Fruit fly (Drosophila melanogaster): ENCODE results near the gene mthl6.
"Not testable (repeated sequence)": the region's sequence is repeated elsewhere in the genome, so short reads cannot be mapped to it uniquely, and the experiment has no call there.

The mthl6 gene

DNA sequence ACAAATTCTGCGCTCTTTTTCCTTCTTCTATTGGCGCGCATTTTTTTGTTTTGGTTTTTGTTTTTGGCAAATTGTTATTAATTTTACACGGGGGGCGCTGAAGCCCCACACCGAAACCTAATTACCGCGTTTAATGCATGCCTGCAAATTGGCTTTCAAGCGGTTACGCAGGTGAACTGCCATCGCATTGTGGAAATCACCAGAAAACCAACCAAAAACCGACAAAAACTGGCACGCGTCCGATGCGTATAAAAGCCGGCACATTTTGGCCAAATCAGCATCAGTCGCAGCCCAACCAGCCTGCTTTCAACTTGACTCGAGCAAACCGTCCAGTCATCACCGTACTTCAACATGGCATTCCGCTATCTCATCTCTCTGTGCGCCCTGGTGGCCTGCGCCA is 14.5 kb upstream of the mthl6 start, which contains the start of gene CG8541:
TSS of gene CG8541 (plus strand) at position 301 of the 400 bp plus-strand sequence.
- TF ChIP-seq usp (GFP tag; optimal IDR thresholded peaks at IDR 0.05) (no peak), Rel (GFP tag; optimal IDR thresholded peaks at IDR 0.05) (no peak), Rel (tag; optimal IDR thresholded peaks at IDR 0.05) (no peak), CG9705 (GFP tag; optimal IDR thresholded peaks at IDR 0.05) (no peak), Jra (GFP tag; optimal IDR thresholded peaks at IDR 0.05) (no peak), rgr (GFP tag; optimal IDR thresholded peaks at IDR 0.05) (no peak), CrebA (GFP tag; optimal IDR thresholded peaks at IDR 0.05; ENCODE audit: borderline replicate concordance) (no peak), sv (GFP tag; optimal IDR thresholded peaks at IDR 0.05) (no peak), Mio (GFP tag; optimal IDR thresholded peaks at IDR 0.05) (no peak)

DNA sequence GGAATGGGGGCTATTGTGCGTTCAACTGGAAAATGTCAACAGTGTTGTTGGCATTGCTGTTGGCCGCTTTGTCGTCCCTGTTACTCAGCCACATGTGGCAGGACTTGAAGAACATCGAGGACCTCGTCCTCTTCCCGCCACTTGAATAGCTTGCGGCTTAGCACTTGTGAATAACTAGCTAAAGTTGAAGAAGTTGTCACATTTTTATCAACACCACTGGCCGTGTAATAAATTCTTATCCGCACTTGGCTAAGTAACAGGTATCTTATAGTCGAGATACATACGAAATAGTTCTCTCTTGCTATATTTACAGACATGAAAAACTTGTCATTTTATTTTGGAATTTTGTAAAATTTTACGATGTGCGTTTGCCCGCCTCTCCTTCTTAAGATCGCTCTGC is 10.5 kb upstream of the mthl6 start, which contains the start of gene CG43292:
TSS of gene CG43292 (plus strand) at position 301 of the 400 bp plus-strand sequence.
- no peak for TF ChIP-seq sv (GFP tag; optimal IDR thresholded peaks at IDR 0.05)
- TF ChIP-seq tai (GFP tag; optimal IDR thresholded peaks at IDR 0.05) = no peak
- no peak for TF ChIP-seq CG9705 (GFP tag; optimal IDR thresholded peaks at IDR 0.05)

DNA sequence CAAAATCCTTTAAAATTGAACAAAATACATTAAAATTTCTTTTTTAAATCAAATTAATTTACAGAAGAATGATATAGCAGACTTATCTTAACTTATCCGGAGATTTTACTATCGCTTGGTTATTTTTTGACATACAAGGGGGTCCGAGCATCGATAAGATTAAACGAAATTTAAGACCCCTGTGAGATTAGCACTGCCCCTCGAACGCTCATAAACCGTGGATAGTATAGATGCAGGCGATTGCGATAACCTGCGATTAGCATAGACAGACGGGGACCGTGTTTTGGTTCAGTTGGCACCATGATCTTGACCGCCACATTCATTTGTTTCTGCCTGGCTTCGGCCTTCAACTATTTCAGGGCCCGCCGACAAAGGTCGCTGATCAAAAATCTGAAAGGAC is 5.8 kb downstream of the mthl6 start, which contains the start of gene Cyp316a1:
TSS of gene Cyp316a1 (plus strand) at position 301 of the 400 bp plus-strand sequence.
- TF ChIP-seq CrebA (GFP tag; optimal IDR thresholded peaks at IDR 0.05; ENCODE audit: borderline replicate concordance) (no peak), GATAd (GFP tag; optimal IDR thresholded peaks at IDR 0.05) (no peak), pan (optimal IDR thresholded peaks at IDR 0.05) (no peak)

DNA sequence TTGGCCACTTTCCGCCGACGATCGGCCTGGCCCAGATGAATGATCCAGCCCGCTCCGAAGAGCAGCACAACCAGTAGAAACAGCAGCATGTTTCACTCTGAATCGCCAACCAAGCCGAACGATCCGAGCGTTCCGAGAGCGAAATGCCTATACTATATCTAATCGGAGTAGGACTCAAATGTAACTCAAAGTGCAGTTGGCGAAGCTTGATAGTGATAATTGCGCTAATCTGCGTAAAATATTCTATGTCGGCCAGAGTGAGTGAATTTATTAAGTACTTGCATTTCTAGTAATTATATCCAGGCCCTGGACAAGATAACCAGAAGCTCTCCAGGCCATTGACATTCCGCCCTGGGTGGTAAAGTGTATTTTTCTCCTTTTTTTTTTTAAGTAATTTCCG is 10.3 kb downstream of the mthl6 start, which contains the start of gene Cyp4d8:
TSS of gene Cyp4d8 (minus strand) at position 101 of the 400 bp plus-strand sequence.
- no peak for TF ChIP-seq Myc (optimal IDR thresholded peaks at IDR 0.05)
- no peak for TF ChIP-seq lola (GFP tag; optimal IDR thresholded peaks at IDR 0.05)
- TF ChIP-seq woc (GFP tag; optimal IDR thresholded peaks at IDR 0.05) = no peak
- no peak for TF ChIP-seq N (GFP tag; optimal IDR thresholded peaks at IDR 0.05)
- TF ChIP-seq brk (GFP tag; optimal IDR thresholded peaks at IDR 0.05) = no peak
- no peak for TF ChIP-seq dmrt93B (GFP tag; optimal IDR thresholded peaks at IDR 0.05)
- TF ChIP-seq CG9705 (GFP tag; optimal IDR thresholded peaks at IDR 0.05) = no peak
- no peak for TF ChIP-seq Sp1 (GFP tag; optimal IDR thresholded peaks at IDR 0.05)
- no peak for TF ChIP-seq ey (GFP tag; optimal IDR thresholded peaks at IDR 0.05)
- TF ChIP-seq Abd-B (GFP tag; optimal IDR thresholded peaks at IDR 0.05) = no peak
- no peak for TF ChIP-seq Hnf4 (GFP tag; optimal IDR thresholded peaks at IDR 0.05)
- no peak for TF ChIP-seq foxo (GFP tag; optimal IDR thresholded peaks at IDR 0.05)
- TF ChIP-seq psq (GFP tag; optimal IDR thresholded peaks at IDR 0.05) = no peak
- TF ChIP-seq Vsx2 (GFP tag; optimal IDR thresholded peaks at IDR 0.05; ENCODE audit: partially characterized antibody) = no peak
- no peak for TF ChIP-seq dl (GFP tag; optimal IDR thresholded peaks at IDR 0.05; ENCODE audit: insufficient read depth in 1 of 2, partially characterized antibody in 2 of 2)
- no peak for TF ChIP-seq jim (GFP tag; optimal IDR thresholded peaks at IDR 0.05)

DNA sequence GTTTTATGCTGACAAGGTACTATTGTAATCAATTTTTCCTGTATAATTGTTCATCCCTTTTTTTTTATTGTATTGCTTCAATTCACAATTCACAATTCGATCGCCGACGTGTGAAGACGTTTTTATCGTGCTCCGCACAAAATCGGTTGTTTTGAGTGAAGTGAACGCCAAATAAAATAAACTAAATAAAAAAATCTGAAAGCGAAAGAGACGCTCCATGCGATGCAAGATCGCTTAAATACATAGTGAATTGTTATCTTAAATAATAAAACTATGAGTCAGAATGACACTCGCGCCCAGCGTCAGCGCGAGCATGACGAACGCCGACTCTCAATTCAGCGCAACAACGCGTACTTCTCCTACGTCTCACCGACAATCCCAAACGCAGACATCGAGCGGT is 13.0 kb downstream of the mthl6 start, which contains the start of gene CG8539:
TSS of gene CG8539 (minus strand) at position 101 of the 400 bp plus-strand sequence.
- not testable (repeated sequence) for TF ChIP-seq Dfd (GFP tag; optimal IDR thresholded peaks at IDR 0.05); Hnf4 (GFP tag; optimal IDR thresholded peaks at IDR 0.05); dsf (GFP tag; optimal IDR thresholded peaks at IDR 0.05; ENCODE audit: borderline replicate concordance)

DNA sequence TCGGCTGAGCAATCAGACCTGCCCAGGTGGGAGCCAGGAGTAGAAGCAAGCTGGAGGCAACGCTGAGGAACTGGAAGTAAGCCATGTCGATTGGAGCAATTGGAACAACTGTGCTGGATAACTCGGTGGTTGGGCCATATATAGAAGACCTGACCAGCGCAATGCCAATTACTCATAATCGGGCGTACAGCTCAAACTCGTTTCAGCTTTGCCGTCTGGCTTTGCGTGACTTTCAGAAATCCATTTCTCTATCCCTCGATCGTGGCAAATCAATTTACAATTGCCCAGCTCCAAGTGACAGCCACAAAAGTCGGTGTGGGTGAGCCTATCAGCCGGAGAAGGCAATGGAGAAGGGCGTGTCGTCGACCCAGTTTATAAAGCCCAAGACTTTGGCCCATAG is 20.4 kb downstream of the mthl6 start, which contains the start of gene CG7548:
TSS of gene CG7548 (minus strand) at position 101 of the 400 bp plus-strand sequence.
- no peak for TF ChIP-seq sv (GFP tag; optimal IDR thresholded peaks at IDR 0.05)
- no peak for TF ChIP-seq sage (GFP tag; optimal IDR thresholded peaks at IDR 0.05)
- no peak for TF ChIP-seq HLH106 (tag; optimal IDR thresholded peaks at IDR 0.05)
- TF ChIP-seq brk (GFP tag; optimal IDR thresholded peaks at IDR 0.05) = no peak
- no peak for TF ChIP-seq usp (GFP tag; optimal IDR thresholded peaks at IDR 0.05)
- no peak for TF ChIP-seq lola (GFP tag; optimal IDR thresholded peaks at IDR 0.05)
- no peak for TF ChIP-seq psq (GFP tag; optimal IDR thresholded peaks at IDR 0.05)
- no peak for TF ChIP-seq Hr83 (GFP tag; optimal IDR thresholded peaks at IDR 0.05; ENCODE audit: poor library complexity, severe bottlenecking)
- TF ChIP-seq dl (GFP tag; optimal IDR thresholded peaks at IDR 0.05; ENCODE audit: insufficient read depth in 1 of 2, partially characterized antibody in 2 of 2) = no peak
- no peak for TF ChIP-seq GATAd (GFP tag; optimal IDR thresholded peaks at IDR 0.05)
- TF ChIP-seq tai (GFP tag; optimal IDR thresholded peaks at IDR 0.05) = no peak
- no peak for TF ChIP-seq Hr78 (GFP tag; optimal IDR thresholded peaks at IDR 0.05)
- TF ChIP-seq foxo (GFP tag; optimal IDR thresholded peaks at IDR 0.05) = no peak
- no peak for TF ChIP-seq Sp1 (GFP tag; optimal IDR thresholded peaks at IDR 0.05)
- no peak for TF ChIP-seq CG32264 (GFP tag; optimal IDR thresholded peaks at IDR 0.05)
- no peak for TF ChIP-seq CrebA (GFP tag; optimal IDR thresholded peaks at IDR 0.05; ENCODE audit: borderline replicate concordance)
